Worm (Caenorhabditis elegans) whole organism, young adult: Measurements from ENCODE around the gene wrm-1.
A peak's percentile ranks its signal among the peaks of the same experiment; 100 is the strongest.

Experiments used
- B0019.2 ChIP-seq: fragments of 200-800 bp; sonication (Bioruptor generic); conservative IDR thresholded peaks from 2 replicates; pipeline ENCODE4 v1.3.6; 2022; ENCODE audit warnings: missing genetic modification reagents, missing genetic modification characterization, missing compliant biosample characterization
- B0035.1 ChIP-seq: sonication (generic microtip); optimal IDR thresholded peaks from 2 replicates; lab custom pipeline; 2016; ENCODE audit warnings: missing genetic modification characterization, mild to moderate bottlenecking, missing compliant biosample characterization, missing genotype, missing genetic modification reagents
- F33H1.4 ChIP-seq: fragments of 200-800 bp; sonication (Bioruptor generic); IDR thresholded peaks from 2 replicates; pipeline ENCODE4 v1.3.6; 2022; ENCODE audit warnings: missing genetic modification reagents, missing genetic modification characterization, missing compliant biosample characterization
- F39B2.1 ChIP-seq: fragments of 200-800 bp; sonication (Bioruptor generic); IDR thresholded peaks from 2 replicates; pipeline ENCODE4 v1.3.6; 2022; ENCODE audit warnings: missing genetic modification reagents, missing genetic modification characterization, missing compliant biosample characterization
- F55B11.4 ChIP-seq: sonication (generic microtip); optimal IDR thresholded peaks from 2 replicates; lab custom pipeline; 2016; ENCODE audit warnings: missing compliant biosample characterization, missing genetic modification characterization, borderline replicate concordance; ENCODE audit not compliant: insufficient read depth
- F57A8.1 ChIP-seq: fragments of 200-800 bp; sonication (Bioruptor generic); optimal IDR thresholded peaks from 2 replicates; lab custom pipeline; 2018; ENCODE audit warnings: mild to moderate bottlenecking, missing genetic modification characterization, moderate library complexity, missing compliant biosample characterization
- K12H6.12 ChIP-seq: fragments of 200-800 bp; sonication (Bioruptor generic); optimal IDR thresholded peaks from 2 replicates; lab custom pipeline; 2018; ENCODE audit warnings: mild to moderate bottlenecking, missing genetic modification characterization, missing compliant biosample characterization
- T07F8.4 ChIP-seq: sonication (generic microtip); optimal IDR thresholded peaks from 2 replicates; lab custom pipeline; 2016; ENCODE audit warnings: mild to moderate bottlenecking, missing genetic modification characterization, moderate library complexity, missing compliant biosample characterization
- Y53F4B.3 ChIP-seq: fragments of 200-800 bp; sonication (Bioruptor generic); IDR thresholded peaks from 2 replicates; pipeline ENCODE4 v1.3.6; 2022; ENCODE audit warnings: missing genetic modification reagents, missing genetic modification characterization, missing compliant biosample characterization
- Y67H2A.10 ChIP-seq: fragments of 200-800 bp; sonication (Bioruptor generic); conservative IDR thresholded peaks from 2 replicates; pipeline ENCODE4 v1.3.6; 2022; ENCODE audit warnings: missing genetic modification reagents, missing genetic modification characterization, missing compliant biosample characterization
- Y79H2A.3 ChIP-seq: fragments of 200-800 bp; sonication (Bioruptor generic); conservative IDR thresholded peaks from 2 replicates; pipeline ENCODE4 v1.3.6; 2022; ENCODE audit warnings: missing genetic modification reagents, missing genetic modification characterization, missing compliant biosample characterization
- Y95B8A.8 ChIP-seq: fragments of 200-800 bp; sonication (Bioruptor generic); IDR thresholded peaks from 2 replicates; pipeline ENCODE4 v1.3.6; 2022; ENCODE audit warnings: missing genetic modification reagents, missing genetic modification characterization, missing compliant biosample characterization
- ama-1 ChIP-seq, 3 experiments: fragments of 150-350 bp in 1 of 3; sonication (generic microtip) in 2 of 3; optimal IDR thresholded peaks; 2 replicates each; lab custom pipeline; 2014 to 2018; ENCODE audit warnings: missing biosample characterization in 2 of 3, missing genetic modification characterization in 2 of 3, missing genetic modification reagents in 2 of 3
- aptf-2 ChIP-seq: fragments of 200-800 bp; sonication (Bioruptor generic); conservative IDR thresholded peaks from 2 replicates; pipeline ENCODE4 v1.3.6; 2022; ENCODE audit warnings: missing genetic modification reagents, missing genetic modification characterization, missing compliant biosample characterization
- atf-7 ChIP-seq: sonication (generic microtip); optimal IDR thresholded peaks from 2 replicates; lab custom pipeline; 2017; ENCODE audit warnings: mild to moderate bottlenecking, missing genetic modification characterization, missing compliant biosample characterization
- attf-5 ChIP-seq: fragments of 200-800 bp; sonication (Bioruptor generic); optimal IDR thresholded peaks from 2 replicates; lab custom pipeline; 2018; ENCODE audit warnings: mild to moderate bottlenecking, missing genetic modification characterization, missing compliant biosample characterization
- attf-6 ChIP-seq: fragments of 200-800 bp; sonication (Bioruptor generic); IDR thresholded peaks from 2 replicates; pipeline ENCODE4 v1.3.6; 2022; ENCODE audit warnings: missing genetic modification reagents, missing genetic modification characterization, missing compliant biosample characterization
- bed-2 ChIP-seq: fragments of 200-800 bp; sonication (Bioruptor generic); IDR thresholded peaks from 2 replicates; pipeline ENCODE4 v1.3.6; 2022; ENCODE audit warnings: missing genetic modification reagents, missing genetic modification characterization, missing compliant biosample characterization
- cebp-2 ChIP-seq: fragments of 200-800 bp; sonication (Bioruptor generic); IDR thresholded peaks from 2 replicates; pipeline ENCODE4 v1.3.6; 2022; ENCODE audit warnings: missing genetic modification characterization, missing compliant biosample characterization
- ceh-100 ChIP-seq: fragments of 200-800 bp; sonication (Bioruptor generic); IDR thresholded peaks from 2 replicates; pipeline ENCODE4 v1.3.6; 2022; ENCODE audit warnings: missing genetic modification reagents, missing genetic modification characterization, missing compliant biosample characterization
- ceh-40 ChIP-seq: fragments of 200-800 bp; sonication (Bioruptor generic); IDR thresholded peaks from 2 replicates; pipeline ENCODE4 v1.3.6; 2022; ENCODE audit warnings: missing genetic modification characterization, missing compliant biosample characterization
- dpff-1 ChIP-seq: sonication (generic microtip); optimal IDR thresholded peaks from 2 replicates; lab custom pipeline; 2017; ENCODE audit warnings: mild to moderate bottlenecking, missing genetic modification characterization, missing compliant biosample characterization
- dpl-1 ChIP-seq: fragments of 150-350 bp; optimal IDR thresholded peaks from 2 replicates; lab custom pipeline; 2014; ENCODE audit warnings: missing biosample characterization, missing genetic modification reagents, missing genetic modification characterization
- efl-1 ChIP-seq: fragments of 150-350 bp; optimal IDR thresholded peaks from 2 replicates; lab custom pipeline; 2014; ENCODE audit warnings: missing biosample characterization, missing genetic modification reagents, missing genetic modification characterization
- egl-18 ChIP-seq: fragments of 200-800 bp; sonication (Bioruptor generic); IDR thresholded peaks from 2 replicates; pipeline ENCODE4 v1.3.6; 2022; ENCODE audit warnings: missing genetic modification reagents, missing genetic modification characterization, missing compliant biosample characterization
- ekl-4 ChIP-seq: fragments of 200-800 bp; sonication (Bioruptor generic); IDR thresholded peaks from 2 replicates; pipeline ENCODE4 v1.3.6; 2022; ENCODE audit warnings: missing genetic modification reagents, missing genetic modification characterization, missing compliant biosample characterization
- hmg-20 ChIP-seq: fragments of 200-800 bp; sonication (Bioruptor generic); IDR thresholded peaks from 2 replicates; pipeline ENCODE4 v1.3.6; 2022; ENCODE audit warnings: missing genetic modification reagents, missing genetic modification characterization, missing compliant biosample characterization
- let-526 ChIP-seq: fragments of 200-800 bp; sonication (Bioruptor generic); IDR thresholded peaks from 2 replicates; pipeline ENCODE4 v1.3.6; 2022; ENCODE audit warnings: missing genetic modification reagents, missing genetic modification characterization, missing compliant biosample characterization
- let-607 ChIP-seq, 2 experiments: fragments of 200-800 bp in 1 of 2; sonication (Bioruptor generic) in 1 of 2; sonication (generic microtip) in 1 of 2; optimal IDR thresholded peaks; 2 replicates each; lab custom pipeline; 2016 to 2018; ENCODE audit warnings: mild to moderate bottlenecking in 2 of 2, missing compliant biosample characterization in 2 of 2, missing genetic modification characterization in 2 of 2, moderate library complexity in 2 of 2, missing genotype in 1 of 2
- lin-35 ChIP-seq, 3 experiments: fragments of 150-350 bp in 2 of 3; sonication (generic microtip) in 1 of 3; optimal IDR thresholded peaks; 2 replicates each; lab custom pipeline; 2014 to 2018; ENCODE audit warnings: missing biosample characterization in 3 of 3, missing genetic modification characterization in 3 of 3, missing genetic modification reagents in 3 of 3
- lin-40 ChIP-seq: sonication (generic microtip); optimal IDR thresholded peaks from 2 replicates; lab custom pipeline; 2016; ENCODE audit warnings: missing genetic modification characterization, mild to moderate bottlenecking, missing compliant biosample characterization, missing genotype, missing genetic modification reagents
- lin-54 ChIP-seq: fragments of 200-800 bp; sonication (Bioruptor generic); optimal IDR thresholded peaks from 2 replicates; lab custom pipeline; 2018; ENCODE audit warnings: mild to moderate bottlenecking, missing genetic modification characterization, missing compliant biosample characterization
- lsy-27 ChIP-seq: sonication (generic microtip); optimal IDR thresholded peaks from 2 replicates; lab custom pipeline; 2017; ENCODE audit warnings: missing genetic modification characterization, mild to moderate bottlenecking, missing compliant biosample characterization, antibody characterized with exemption, missing genotype, borderline replicate concordance; ENCODE audit not compliant: insufficient read depth
- madf-3 ChIP-seq: fragments of 200-800 bp; sonication (Bioruptor generic); IDR thresholded peaks from 2 replicates; pipeline ENCODE4 v1.3.6; 2022; ENCODE audit warnings: missing genetic modification reagents, missing genetic modification characterization, missing compliant biosample characterization
- mcd-1 ChIP-seq: fragments of 200-800 bp; sonication (Bioruptor generic); IDR thresholded peaks from 2 replicates; pipeline ENCODE4 v1.3.6; 2022; ENCODE audit warnings: missing genetic modification reagents, missing genetic modification characterization, missing compliant biosample characterization
- mel-28 ChIP-seq: sonication (generic microtip); optimal IDR thresholded peaks from 2 replicates; lab custom pipeline; 2016; ENCODE audit warnings: borderline replicate concordance, mild to moderate bottlenecking, missing genetic modification characterization, missing compliant biosample characterization
- mxl-1 ChIP-seq: sonication (generic microtip); optimal IDR thresholded peaks from 2 replicates; lab custom pipeline; 2016; ENCODE audit warnings: missing genetic modification characterization, missing compliant biosample characterization
- nhr-179 ChIP-seq: sonication (generic microtip); optimal IDR thresholded peaks from 2 replicates; lab custom pipeline; 2016; ENCODE audit warnings: mild to moderate bottlenecking, missing genetic modification characterization, missing compliant biosample characterization
- rcor-1 ChIP-seq: fragments of 200-800 bp; sonication (Bioruptor generic); IDR thresholded peaks from 2 replicates; pipeline ENCODE4 v1.3.6; 2022; ENCODE audit warnings: missing genetic modification reagents, missing genetic modification characterization, missing compliant biosample characterization
- rec-8 ChIP-seq, 2 experiments: sonication (generic microtip); optimal IDR thresholded peaks; 2 replicates each; lab custom pipeline; 2016; ENCODE audit warnings: mild to moderate bottlenecking in 2 of 2, missing genetic modification characterization in 2 of 2, missing genetic modification reagents in 2 of 2, missing genotype in 2 of 2, missing biosample characterization in 1 of 2, missing compliant biosample characterization in 1 of 2, moderate library complexity in 1 of 2
- repo-1 ChIP-seq: sonication (generic microtip); optimal IDR thresholded peaks from 2 replicates; lab custom pipeline; 2017; ENCODE audit warnings: mild to moderate bottlenecking, missing genetic modification characterization, missing compliant biosample characterization
- rpc-1 ChIP-seq, 2 experiments: fragments of 150-350 bp in 1 of 2; sonication (generic microtip) in 1 of 2; optimal IDR thresholded peaks; 2 replicates each; lab custom pipeline; 2014 to 2018; ENCODE audit warnings: missing biosample characterization in 1 of 2, missing genetic modification characterization in 1 of 2, missing genetic modification reagents in 1 of 2, missing genotype in 1 of 2
- tbp1 ChIP-seq: fragments of 200-800 bp; sonication (Bioruptor generic); optimal IDR thresholded peaks from 2 replicates; lab custom pipeline; 2018; ENCODE audit warnings: mild to moderate bottlenecking, missing genetic modification characterization, missing compliant biosample characterization
- unc-62 ChIP-seq: fragments of 150-350 bp; optimal IDR thresholded peaks from 2 replicates; lab custom pipeline; 2014; ENCODE audit warnings: missing biosample characterization, missing genetic modification reagents, missing genetic modification characterization
- xnd-1 ChIP-seq: sonication (generic microtip); optimal IDR thresholded peaks from 2 replicates; lab custom pipeline; 2016; ENCODE audit warnings: missing genotype, missing genetic modification reagents, missing genetic modification characterization, missing compliant biosample characterization
- ztf-18 ChIP-seq: sonication (generic microtip); optimal IDR thresholded peaks from 2 replicates; lab custom pipeline; 2016; ENCODE audit warnings: missing genotype, mild to moderate bottlenecking, missing genetic modification characterization, missing compliant biosample characterization
- ztf-25 ChIP-seq: fragments of 200-800 bp; sonication (Bioruptor generic); IDR thresholded peaks from 2 replicates; pipeline ENCODE4 v1.3.6; 2022; ENCODE audit warnings: missing genetic modification reagents, missing genetic modification characterization, missing compliant biosample characterization
- ztf-26 ChIP-seq: sonication (generic microtip); optimal IDR thresholded peaks from 2 replicates; lab custom pipeline; 2017; ENCODE audit warnings: missing genetic modification characterization, missing compliant biosample characterization

Gene wrm-1

DNA sequence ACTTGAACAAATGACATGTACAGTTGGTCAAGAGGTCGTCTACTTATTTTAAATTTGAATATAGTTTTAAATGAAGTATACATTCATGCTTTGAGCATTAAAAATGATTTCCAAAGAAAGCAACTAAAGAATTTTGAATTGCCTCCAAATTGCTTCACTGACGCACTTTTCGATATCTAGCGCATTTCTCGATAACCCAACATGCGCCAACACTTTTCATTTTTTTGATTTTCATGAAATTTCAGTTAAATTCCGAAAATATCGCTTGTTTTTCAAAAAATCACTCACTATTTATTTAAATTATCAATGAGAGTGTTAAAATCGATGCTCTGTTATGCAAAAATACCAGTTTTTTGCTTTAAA lies 2.8 kb upstream of the wrm-1 start:
- TF ChIP-seq F55B11.4 (no peak), madf-3 (GFP tag; lab: Robert Waterston, UW) (0 out of 2 replicates have a peak, but pooled peaks have one; percentile 17), xnd-1 (peak; percentile 76), let-526 (no peak), atf-7 (no peak), repo-1 (tag; lab: Kevin White, UChicago) (no peak), ceh-40 (no peak), mxl-1 (tag; lab: Kevin White, UChicago) (no peak), mel-28 (no peak), F33H1.4 (GFP tag; lab: Robert Waterston, UW) (peak; percentile 79), F39B2.1 (GFP tag; lab: Robert Waterston, UW) (no peak), dpff-1 (tag; lab: Kevin White, UChicago) (no peak), T07F8.4 (tag; lab: Kevin White, UChicago) (no peak), mcd-1 (peak; percentile 36; the same call in 1 of the 2 replicates), K12H6.12 (tag; lab: Kevin White, UChicago) (no peak), cebp-2 (GFP tag; lab: Robert Waterston, UW) (no peak), ama-1 (optimal IDR thresholded peaks at IDR 0.05; lab: Kevin White, UChicago) (no peak), ama-1 (GFP tag; optimal IDR thresholded peaks at IDR 0.05; lab: Kevin White, UChicago) (no peak), tbp1 (GFP tag; lab: Kevin White, UChicago) (peak; percentile 29), ztf-26 (tag; lab: Kevin White, UChicago) (no peak), dpl-1 (GFP tag; lab: Kevin White, UChicago) (peak; percentile 78), Y53F4B.3 (GFP tag; lab: Robert Waterston, UW) (no peak), lsy-27 (no peak), lin-40 (tag; lab: Kevin White, UChicago) (no peak), attf-6 (no peak), lin-35 (GFP tag; optimal IDR thresholded peaks at IDR 0.05; lab: Kevin White, UChicago) (peak; percentile 48 to 75 (median 60)), lin-54 (peak; percentile 98), Y79H2A.3 (GFP tag; lab: Robert Waterston, UW) (no peak), nhr-179 (no peak), attf-5 (GFP tag; lab: Kevin White, UChicago) (no peak), Y67H2A.10 (GFP tag; lab: Robert Waterston, UW) (no peak), hmg-20 (no peak), ztf-25 (no peak), Y95B8A.8 (GFP tag; lab: Robert Waterston, UW) (no peak), let-607 (tag; optimal IDR thresholded peaks at IDR 0.05; lab: Kevin White, UChicago) (no peak), bed-2 (GFP tag; lab: Robert Waterston, UW) (no peak), efl-1 (GFP tag; lab: Kevin White, UChicago) (peak; percentile 78), egl-18 (GFP tag; lab: Robert Waterston, UW) (no peak), B0035.1 (no peak), F57A8.1 (GFP tag; lab: Kevin White, UChicago) (no peak), rcor-1 (peak; percentile 42; the same call in 1 of the 2 replicates), aptf-2 (GFP tag; lab: Robert Waterston, UW) (no peak), ztf-18 (tag; lab: Kevin White, UChicago) (peak; percentile 94), rpc-1 (optimal IDR thresholded peaks at IDR 0.05; lab: Kevin White, UChicago) (no peak), rpc-1 (tag; optimal IDR thresholded peaks at IDR 0.05; lab: Kevin White, UChicago) (no peak), ceh-100 (GFP tag; lab: Robert Waterston, UW) (no peak), ekl-4 (GFP tag; lab: Robert Waterston, UW) (no peak), rec-8 (tag; optimal IDR thresholded peaks at IDR 0.05; lab: Kevin White, UChicago) (no peak), B0019.2 (GFP tag; lab: Robert Waterston, UW) (no peak), unc-62 (GFP tag; lab: Kevin White, UChicago) (no peak)
